Fruit fly (Drosophila melanogaster): ENCODE measurements around the gene Nep7.
"Not testable (repeated sequence)": the region's sequence is repeated elsewhere in the genome, so short reads cannot be mapped to it uniquely, and the experiment has no call there.

Gene Nep7

dm6 chr3R:27931461-27931860 is 23.3 kb upstream of the Nep7 start:
- TF ChIP-seq CG8478 (optimal IDR thresholded peaks at IDR 0.05) (no peak), CTCF (optimal IDR thresholded peaks at IDR 0.05) (no peak)

DNA sequence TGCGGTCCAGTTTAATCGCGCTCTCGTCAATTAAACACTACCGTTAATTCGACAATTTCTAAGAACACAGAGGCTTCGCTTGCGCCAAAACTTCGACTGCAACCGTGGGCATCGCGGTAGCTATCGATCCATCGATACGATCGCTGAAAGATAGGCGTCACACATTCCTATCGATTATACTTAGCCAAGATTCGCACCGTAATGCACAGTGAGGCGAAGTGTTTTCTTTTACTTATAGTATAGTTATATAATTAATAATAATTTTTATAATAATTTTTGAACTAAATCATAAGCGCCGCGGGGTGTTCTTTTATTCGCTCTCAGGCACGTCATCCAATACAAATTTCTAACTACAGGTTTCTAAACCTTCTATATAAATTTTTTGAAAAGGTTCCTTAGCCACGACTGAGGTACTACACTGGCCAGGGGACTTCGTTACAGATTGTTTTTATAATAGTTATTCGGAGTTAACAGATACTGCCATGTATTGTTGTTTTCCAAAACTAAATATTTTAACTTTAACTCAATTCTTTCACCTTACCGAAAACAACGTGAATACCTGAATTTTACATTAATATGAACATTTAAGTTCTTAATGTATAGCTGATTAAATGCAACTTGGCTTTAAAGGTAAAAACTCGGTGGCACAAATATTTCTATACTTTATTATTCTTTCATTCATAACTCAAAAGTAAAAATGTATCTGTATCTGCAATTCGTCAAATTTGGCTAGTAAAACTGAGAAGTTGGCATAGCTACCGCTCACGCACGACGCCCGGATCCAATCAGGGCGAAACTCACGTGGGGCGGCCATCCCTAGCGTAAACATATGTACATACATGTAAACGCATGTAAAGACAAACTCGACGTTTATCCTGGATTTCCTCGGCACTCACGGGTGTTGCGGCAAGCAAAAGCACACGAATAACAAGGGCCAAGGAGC is 16.7 kb upstream of the Nep7 start, which contains the start of the genes NSD and BOD1:
Gene NSD (minus strand): TSS at position 102 of the 943 bp plus-strand sequence.
Gene BOD1 (plus strand): TSS at position 494 of the 943 bp plus-strand sequence.
- no peak for TF ChIP-seq CTCF (optimal IDR thresholded peaks at IDR 0.05)

DNA sequence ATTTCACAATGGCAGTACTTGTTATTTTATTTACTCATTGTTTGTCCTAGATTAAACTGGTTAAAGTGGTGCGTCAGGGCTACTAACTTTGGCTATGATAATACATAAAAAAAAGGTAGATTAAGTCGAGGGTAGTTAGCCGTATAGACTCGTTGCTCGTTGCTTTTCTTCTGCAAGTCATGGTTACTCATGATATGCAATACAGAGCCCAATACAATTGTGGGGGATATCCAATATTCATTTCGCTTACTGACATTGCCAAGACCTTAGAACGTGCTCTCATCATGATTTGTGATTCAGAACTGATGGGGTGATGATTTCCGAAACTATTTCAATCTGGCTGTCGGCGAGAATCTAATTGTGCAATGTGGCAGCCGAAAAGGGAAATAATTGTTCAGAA is 9.3 kb upstream of the Nep7 start:
- TF ChIP-seq CTCF (optimal IDR thresholded peaks at IDR 0.05) (no peak), CG8478 (optimal IDR thresholded peaks at IDR 0.05) (no peak)

DNA sequence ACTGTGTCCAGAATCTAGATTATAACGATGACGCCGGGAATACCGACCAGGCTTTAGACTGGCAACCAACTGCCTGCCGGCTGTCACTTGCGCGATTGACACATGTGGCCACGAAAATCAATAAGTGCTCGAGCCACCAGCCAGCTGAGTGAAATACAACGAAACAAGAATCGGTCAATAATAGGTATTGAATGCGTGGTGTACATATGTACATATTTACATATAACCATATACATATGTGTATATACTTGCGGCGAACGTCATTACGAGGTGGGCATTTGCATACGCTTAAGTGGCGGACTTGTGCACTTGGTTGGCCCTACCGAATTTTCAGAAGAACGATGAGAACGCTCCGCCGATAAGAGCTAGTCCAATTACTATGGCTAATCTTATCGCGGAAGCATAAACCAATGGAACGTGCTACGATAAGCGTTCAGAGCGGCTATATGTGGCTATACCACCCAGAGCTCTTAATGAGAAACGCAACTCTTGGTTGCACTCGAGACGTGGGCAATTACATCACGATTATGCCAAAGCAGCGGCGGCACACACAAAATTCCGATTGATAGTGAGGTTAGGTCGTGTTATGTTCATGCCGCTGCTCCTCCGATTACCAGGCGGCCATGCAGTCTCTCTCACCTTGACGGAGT is 8.0 kb upstream of the Nep7 start:
- no peak for TF ChIP-seq CG8478 (optimal IDR thresholded peaks at IDR 0.05)
- no peak for TF ChIP-seq CTCF (optimal IDR thresholded peaks at IDR 0.05)

DNA sequence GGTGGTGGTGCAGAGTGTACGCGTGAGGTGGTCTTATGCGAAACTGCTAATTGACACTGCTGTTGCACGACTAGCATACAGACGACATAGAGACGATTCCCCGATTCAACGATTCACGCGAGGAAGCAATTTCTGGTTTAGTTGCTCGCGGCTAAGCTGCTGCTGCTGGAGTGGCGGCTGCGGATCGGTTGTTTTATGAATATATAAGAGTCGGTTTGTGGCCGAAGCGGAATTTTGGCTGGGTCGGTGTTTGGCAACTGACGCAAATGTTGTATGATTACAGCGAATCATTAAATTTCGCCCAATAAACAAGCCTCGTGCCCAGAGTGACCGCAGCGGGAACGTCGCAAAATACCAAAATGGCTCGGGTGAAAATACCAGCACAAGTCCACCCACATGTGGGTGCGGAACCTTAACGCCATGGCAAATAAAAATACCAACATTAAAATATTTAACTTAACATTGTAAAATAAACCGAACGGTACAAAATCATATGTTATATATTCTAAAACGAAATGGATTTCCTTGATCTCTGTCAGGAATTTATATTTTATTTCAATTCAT is 7.0 kb upstream of the Nep7 start, which contains the start of gene mfrn:
Gene mfrn (minus strand): TSS at position 340 of the 564 bp plus-strand sequence.
- peak in 1 of 2 experiments; percentile 18 for TF ChIP-seq CTCF (optimal IDR thresholded peaks at IDR 0.05)
- TF ChIP-seq CG8478 (optimal IDR thresholded peaks at IDR 0.05): no peak

- TF ChIP-seq CTCF (optimal IDR thresholded peaks at IDR 0.05): no peak
- no peak for TF ChIP-seq CG8478 (optimal IDR thresholded peaks at IDR 0.05)
Observed at dm6 chr3R:27948421-27948906, 6.3 kb upstream of the Nep7 start, which contains the start of gene Gp93. Gene Gp93 (plus strand): TSS chr3R:27948711.

dm6 chr3R:27953890-27954289 is 827 bp upstream of the Nep7 start, which contains the start of gene CG4951:
Gene CG4951 (minus strand): TSS chr3R:27954112.
- TF ChIP-seq CTCF (optimal IDR thresholded peaks at IDR 0.05) (no peak), CG8478 (optimal IDR thresholded peaks at IDR 0.05) (no peak)

- no peak for TF ChIP-seq CG8478 (optimal IDR thresholded peaks at IDR 0.05)
- TF ChIP-seq CTCF (optimal IDR thresholded peaks at IDR 0.05): no peak
Observed at dm6 chr3R:27957967-27958366, 3.2 kb downstream of the Nep7 start.

DNA sequence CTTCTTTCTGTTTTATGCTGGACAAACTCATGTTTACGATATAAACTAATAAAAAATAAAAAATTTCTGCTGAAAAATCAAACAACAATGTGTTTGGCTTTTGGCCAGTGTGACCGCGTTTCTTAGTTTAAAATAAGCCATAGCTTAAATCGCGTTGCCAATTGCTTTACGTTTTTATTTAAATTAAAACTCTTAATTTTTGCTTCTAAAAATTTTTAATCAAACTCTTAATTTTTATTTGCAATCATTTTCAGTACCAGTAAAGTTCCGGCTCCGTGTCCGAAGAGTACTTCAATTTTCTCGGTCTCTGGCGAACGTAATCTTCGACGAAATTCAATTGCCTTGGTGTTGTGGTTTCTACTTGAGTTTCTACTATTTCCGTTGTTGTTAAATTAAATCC is 4.4 kb downstream of the Nep7 start, which contains the start of the genes CG42487 and CG4884:
Gene CG42487 (minus strand): TSS at position 101 of the 400 bp plus-strand sequence.
Gene CG4884 (minus strand): TSS at position 101 of the 400 bp plus-strand sequence.
- TF ChIP-seq CTCF, CG8478 (optimal IDR thresholded peaks at IDR 0.05): not testable (repeated sequence)

DNA sequence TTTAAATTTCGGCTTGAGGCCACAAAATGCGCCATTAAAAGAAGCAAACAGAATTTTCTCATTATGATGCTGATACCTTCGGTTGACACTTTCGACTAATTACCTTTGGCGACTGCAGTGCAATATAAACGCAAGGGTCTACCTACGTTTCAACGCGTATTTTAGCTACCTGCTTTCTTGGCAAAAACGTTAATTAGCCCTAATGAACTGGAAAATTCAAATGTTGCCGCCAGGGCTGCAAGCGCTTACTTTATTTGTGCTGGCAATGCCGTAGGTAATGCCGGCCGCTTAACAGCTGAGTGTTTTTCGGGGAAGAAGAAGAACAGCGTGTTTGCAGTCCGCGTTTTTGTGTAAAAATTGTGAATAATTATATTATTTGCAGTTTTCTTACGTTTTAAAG is 5.8 kb downstream of the Nep7 start, which contains the start of gene CG31253:
Gene CG31253 (minus strand): TSS at position 101 of the 400 bp plus-strand sequence.
- not testable (repeated sequence) for TF ChIP-seq CTCF, CG8478 (optimal IDR thresholded peaks at IDR 0.05)

- TF ChIP-seq CG8478, CTCF (optimal IDR thresholded peaks at IDR 0.05): not testable (repeated sequence)
Observed at dm6 chr3R:27963119-27963518, 8.4 kb downstream of the Nep7 start, which contains the start of the genes CG31131 and CG4849. Gene CG31131 (minus strand): TSS chr3R:27963219. Gene CG4849 (plus strand): TSS chr3R:27963415.

- no peak for TF ChIP-seq CTCF (optimal IDR thresholded peaks at IDR 0.05)
- TF ChIP-seq CG8478 (optimal IDR thresholded peaks at IDR 0.05): no peak
Observed at dm6 chr3R:27986794-27987193, 32.1 kb downstream of the Nep7 start.

- TF ChIP-seq CTCF (optimal IDR thresholded peaks at IDR 0.05) (no peak), CG8478 (optimal IDR thresholded peaks at IDR 0.05) (no peak)
Observed at dm6 chr3R:27987329-27987728, 32.6 kb downstream of the Nep7 start.

DNA sequence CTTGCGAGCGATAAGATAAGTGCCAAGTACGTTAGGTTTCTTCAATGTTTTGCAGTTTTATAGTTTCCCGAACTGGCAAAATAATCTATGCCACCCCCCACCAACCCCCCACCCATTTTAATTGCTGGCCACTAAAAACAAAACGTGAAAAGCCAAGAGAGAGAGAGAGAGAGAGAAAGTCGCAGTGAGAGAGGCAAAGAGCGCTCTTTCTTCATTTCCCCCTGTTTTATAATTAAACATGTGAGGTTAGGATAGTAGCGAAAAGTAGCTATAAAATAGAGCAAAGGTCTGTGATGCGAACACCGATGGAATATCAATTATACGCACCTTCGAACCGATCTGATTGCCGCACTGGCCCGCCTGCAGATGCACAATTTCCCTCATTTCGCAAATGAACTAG is 33.1 kb downstream of the Nep7 start:
- TF ChIP-seq CTCF (optimal IDR thresholded peaks at IDR 0.05) (no peak), CG8478 (optimal IDR thresholded peaks at IDR 0.05) (no peak)

dm6 chr3R:27988189-27988588 is 33.5 kb downstream of the Nep7 start, which contains the start of gene betaTub97EF:
Gene betaTub97EF (minus strand): TSS chr3R:27988384.
- TF ChIP-seq CG8478 (optimal IDR thresholded peaks at IDR 0.05) (no peak), CTCF (optimal IDR thresholded peaks at IDR 0.05) (no peak)
